Fruit fly (Drosophila melanogaster): ENCODE results near the gene NHP2.

Gene NHP2

DNA sequence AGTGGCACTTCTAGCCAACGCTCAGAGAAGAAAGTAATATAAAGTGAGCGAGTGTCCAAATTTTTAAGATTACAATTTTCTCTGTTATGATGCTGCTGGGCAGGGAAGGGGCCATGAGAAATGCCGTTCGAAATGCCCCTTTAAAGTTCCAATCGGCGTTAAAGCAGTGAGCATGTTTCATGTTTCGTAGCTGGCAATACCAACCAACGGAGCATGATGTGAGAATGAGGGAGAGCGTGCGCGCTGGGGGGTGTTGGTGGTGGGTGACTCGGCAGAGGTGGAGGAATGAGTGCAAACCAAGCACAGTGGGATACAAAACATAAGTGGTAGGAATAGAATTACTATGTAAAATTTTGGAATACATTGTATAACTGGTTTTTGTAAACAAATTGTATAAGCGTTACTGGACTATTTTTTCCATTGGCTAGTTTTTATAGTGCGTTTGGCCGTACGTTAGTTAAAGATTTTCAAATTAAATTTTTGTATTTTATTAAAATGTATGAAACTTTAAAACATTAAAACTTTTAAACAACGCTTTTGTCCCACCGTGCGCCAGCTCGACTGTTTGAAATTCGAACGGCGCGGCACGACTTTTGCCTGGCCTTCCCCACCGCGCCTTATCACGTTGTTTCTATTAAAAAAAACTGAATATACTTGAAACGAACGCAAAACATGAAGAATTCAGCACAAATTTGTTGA is 42.7 kb downstream of the NHP2 start (continued):
- TF ChIP-seq Fer1 (GFP tag; optimal IDR thresholded peaks at IDR 0.05) (peak; percentile 100), trh (GFP tag; optimal IDR thresholded peaks at IDR 0.05) (peak; percentile 99), CG1024 (GFP tag; IDR thresholded peaks at IDR 0.05) (peak; percentile 92), Eip74EF (GFP tag; optimal IDR thresholded peaks at IDR 0.05) (peak in 1 of 2 experiments; percentile 100), gsb-n (tag; optimal IDR thresholded peaks at IDR 0.05) (peak; percentile 100), grn (GFP tag; optimal IDR thresholded peaks at IDR 0.05) (peak; percentile 96), Vsx1 (GFP tag; optimal IDR thresholded peaks at IDR 0.05) (peak; percentile 99)

DNA sequence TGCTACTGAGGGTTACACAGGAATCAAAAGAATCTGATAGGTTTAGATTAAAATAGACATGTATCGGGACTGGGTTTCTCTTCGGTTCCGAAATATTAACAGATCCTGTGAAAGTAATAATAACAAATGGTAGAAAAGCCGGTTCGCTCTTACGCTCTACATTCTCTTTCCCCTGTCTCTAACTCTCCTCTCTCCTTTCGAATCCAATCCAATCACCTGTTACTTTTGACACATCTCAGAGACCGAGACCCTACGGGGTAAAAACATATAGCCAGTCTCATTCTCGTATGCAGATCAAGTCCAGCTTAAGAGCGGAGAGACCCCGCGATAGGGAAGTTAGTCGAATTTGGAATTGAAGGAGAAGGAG is 43.3 kb downstream of the NHP2 start:
- TF ChIP-seq BtbVII (GFP tag; optimal IDR thresholded peaks at IDR 0.05) (no peak), Dll (GFP tag; IDR thresholded peaks at IDR 0.05; ENCODE audit: partially characterized antibody) (0 out of 4 replicates have a peak, but pooled peaks have one; percentile 12), Lpt (GFP tag; optimal IDR thresholded peaks at IDR 0.05) (no peak), CrebB (tag; optimal IDR thresholded peaks at IDR 0.05) (no peak), Trl (optimal IDR thresholded peaks at IDR 0.05) (peak in 1 of 2 experiments; percentile 88), Trl (GFP tag; optimal IDR thresholded peaks at IDR 0.05) (no peak), CG11093 (GFP tag; IDR thresholded peaks at IDR 0.05) (no peak), CG3163 (GFP tag; optimal IDR thresholded peaks at IDR 0.05) (peak; percentile 80), CG6813 (GFP tag; optimal IDR thresholded peaks at IDR 0.05) (no peak), CG4424 (GFP tag; optimal IDR thresholded peaks at IDR 0.05) (no peak), scrt (GFP tag; optimal IDR thresholded peaks at IDR 0.05) (peak; percentile 65), CG6654 (GFP tag; optimal IDR thresholded peaks at IDR 0.05) (no peak), CG32772 (GFP tag; IDR thresholded peaks at IDR 0.05) (no peak), CG10267 (tag; optimal IDR thresholded peaks at IDR 0.05) (no peak), Side (GFP tag; optimal IDR thresholded peaks at IDR 0.05) (no peak), CG16813 (GFP tag; IDR thresholded peaks at IDR 0.05; ENCODE audit: partially characterized antibody) (no peak), CG7963 (GFP tag; IDR thresholded peaks at IDR 0.05; ENCODE audit: partially characterized antibody) (no peak), Hey (tag; optimal IDR thresholded peaks at IDR 0.05) (no peak)

DNA sequence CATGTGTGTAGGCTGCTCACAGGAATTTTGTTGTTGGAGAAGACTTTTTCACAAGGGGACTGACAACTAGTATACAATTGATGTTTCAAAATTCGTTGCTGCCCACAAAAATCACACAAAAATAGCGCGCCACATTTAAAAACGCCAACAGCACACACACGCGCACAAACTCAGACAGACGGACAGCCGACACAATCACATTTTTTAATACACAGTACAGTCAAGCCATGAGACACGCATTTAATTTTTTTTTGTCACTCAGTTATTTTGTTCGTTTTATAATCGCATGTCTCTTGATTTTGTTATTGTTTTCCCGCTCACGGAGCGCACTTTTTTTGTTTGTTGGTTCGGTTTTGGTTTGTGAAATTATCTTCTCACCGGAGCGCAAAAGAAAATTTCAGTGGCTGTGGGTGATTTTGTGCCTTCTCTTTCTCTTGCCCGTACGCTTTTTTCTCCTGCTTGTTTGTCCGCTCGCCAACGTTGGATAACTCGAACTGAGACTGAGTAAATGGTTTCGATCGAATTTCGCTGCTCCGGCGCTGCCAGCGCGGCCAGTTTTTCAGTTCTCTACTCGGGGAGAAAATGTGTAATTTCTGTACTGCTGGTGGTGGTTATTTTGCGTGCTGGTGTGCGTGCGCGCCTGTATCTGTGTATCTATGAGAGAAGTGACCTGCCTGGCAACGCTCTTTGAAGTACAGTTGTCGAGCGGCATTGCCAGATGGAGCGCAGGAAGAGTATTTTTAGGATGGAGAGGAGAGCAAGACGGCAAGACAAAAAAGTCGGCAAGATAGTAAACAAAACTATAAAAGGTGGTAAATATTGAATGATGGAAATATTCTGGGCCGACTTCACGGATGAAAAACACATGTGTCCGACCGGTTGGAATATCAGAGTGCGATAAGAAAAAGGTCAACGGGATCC is 44.2 kb downstream of the NHP2 start, which contains the start of gene CG42507:
Gene CG42507, minus strand, starts transcription at position 499 of the 921 bp plus-strand sequence.
- TF ChIP-seq ems (GFP tag; optimal IDR thresholded peaks at IDR 0.05) (peak; percentile 46), CG14667 (GFP tag; IDR thresholded peaks at IDR 0.05) (no peak), schlank (tag; optimal IDR thresholded peaks at IDR 0.05) (peak; percentile 61), CG7963 (GFP tag; IDR thresholded peaks at IDR 0.05; ENCODE audit: partially characterized antibody) (no peak), CG12391 (tag; optimal IDR thresholded peaks at IDR 0.05) (peak; percentile 4), Elba2 (GFP tag; optimal IDR thresholded peaks at IDR 0.05) (peak; percentile 9), CG31365 (tag; optimal IDR thresholded peaks at IDR 0.05) (peak; percentile 52), CG18011 (GFP tag; optimal IDR thresholded peaks at IDR 0.05) (no peak), nerfin-2 (GFP tag; IDR thresholded peaks at IDR 0.05; ENCODE audit: partially characterized antibody) (no peak), ash1 (GFP tag; optimal IDR thresholded peaks at IDR 0.05) (peak; percentile 34), otp (GFP tag; IDR thresholded peaks at IDR 0.05) (peak; percentile 52; the same call in 1 of the 3 replicates), CoRest (tag; optimal IDR thresholded peaks at IDR 0.05) (peak; percentile 2), CG10654 (GFP tag; optimal IDR thresholded peaks at IDR 0.05) (no peak), Pdp1 (GFP tag; optimal IDR thresholded peaks at IDR 0.05) (peak in 1 of 2 experiments; percentile 90), Sry-δ (GFP tag; optimal IDR thresholded peaks at IDR 0.05) (no peak), HmgZ (tag; optimal IDR thresholded peaks at IDR 0.05) (peak; percentile 9), Neu2 (GFP tag; optimal IDR thresholded peaks at IDR 0.05; ENCODE audit: borderline replicate concordance) (peak; percentile 58), unpg (GFP tag; optimal IDR thresholded peaks at IDR 0.05) (peak; percentile 11), cwo (GFP tag; optimal IDR thresholded peaks at IDR 0.05) (no peak), CG18262 (tag; optimal IDR thresholded peaks at IDR 0.05) (no peak), CG32532 (GFP tag; IDR thresholded peaks at IDR 0.05) (peak; percentile 45; the same call in 1 of the 2 replicates)

All from whole organism, embryonic.